Worm (Caenorhabditis elegans) whole organism, young adult: Measurements from ENCODE around the gene srlf-30.

Source experiments
- B0261.1 ChIP-seq: sonication (generic microtip); optimal IDR thresholded peaks from 2 replicates; lab custom pipeline; 2016; ENCODE audit warnings: mild to moderate bottlenecking, missing genetic modification characterization, moderate library complexity, missing compliant biosample characterization
- B0336.3 ChIP-seq: fragments of 200-800 bp; sonication (Bioruptor generic); IDR thresholded peaks from 2 replicates; pipeline ENCODE4 v1.3.6; 2022; ENCODE audit warnings: missing genetic modification characterization, missing compliant biosample characterization
- C06A6.2 ChIP-seq: fragments of 200-800 bp; sonication (Bioruptor generic); conservative IDR thresholded peaks from 2 replicates; pipeline ENCODE4 v1.3.6; 2022; ENCODE audit warnings: missing genetic modification characterization, missing compliant biosample characterization
- F37B4.10 ChIP-seq: fragments of 200-800 bp; sonication (Bioruptor generic); IDR thresholded peaks from 2 replicates; pipeline ENCODE4 v1.3.6; 2022; ENCODE audit warnings: missing genetic modification characterization, missing compliant biosample characterization
- F39B2.1 ChIP-seq: fragments of 200-800 bp; sonication (Bioruptor generic); IDR thresholded peaks from 2 replicates; pipeline ENCODE4 v1.3.6; 2022; ENCODE audit warnings: missing genetic modification reagents, missing genetic modification characterization, missing compliant biosample characterization
- F52B5.7 ChIP-seq: sonication (generic microtip); optimal IDR thresholded peaks from 2 replicates; lab custom pipeline; 2016; ENCODE audit warnings: mild to moderate bottlenecking, missing genetic modification characterization, missing compliant biosample characterization
- F57A8.1 ChIP-seq: fragments of 200-800 bp; sonication (Bioruptor generic); optimal IDR thresholded peaks from 2 replicates; lab custom pipeline; 2018; ENCODE audit warnings: mild to moderate bottlenecking, missing genetic modification characterization, moderate library complexity, missing compliant biosample characterization
- K11D2.4 ChIP-seq: fragments of 200-800 bp; sonication (Bioruptor generic); IDR thresholded peaks from 2 replicates; pipeline ENCODE4 v1.3.6; 2022; ENCODE audit warnings: missing genetic modification reagents, missing genetic modification characterization, missing compliant biosample characterization
- Y79H2A.3 ChIP-seq: fragments of 200-800 bp; sonication (Bioruptor generic); conservative IDR thresholded peaks from 2 replicates; pipeline ENCODE4 v1.3.6; 2022; ENCODE audit warnings: missing genetic modification reagents, missing genetic modification characterization, missing compliant biosample characterization
- Y95B8A.8 ChIP-seq: fragments of 200-800 bp; sonication (Bioruptor generic); IDR thresholded peaks from 2 replicates; pipeline ENCODE4 v1.3.6; 2022; ENCODE audit warnings: missing genetic modification reagents, missing genetic modification characterization, missing compliant biosample characterization
- ZK185.1 ChIP-seq: sonication (generic microtip); optimal IDR thresholded peaks from 2 replicates; lab custom pipeline; 2016; ENCODE audit warnings: mild to moderate bottlenecking, missing genetic modification characterization, missing compliant biosample characterization; ENCODE audit not compliant: poor library complexity, severe bottlenecking
- aptf-3 ChIP-seq: fragments of 200-800 bp; sonication (Bioruptor generic); IDR thresholded peaks from 2 replicates; pipeline ENCODE4 v1.3.6; 2022; ENCODE audit warnings: missing genetic modification characterization, missing compliant biosample characterization
- atf-7 ChIP-seq: sonication (generic microtip); optimal IDR thresholded peaks from 2 replicates; lab custom pipeline; 2017; ENCODE audit warnings: mild to moderate bottlenecking, missing genetic modification characterization, missing compliant biosample characterization
- attf-3 ChIP-seq: fragments of 200-800 bp; sonication (Bioruptor generic); conservative IDR thresholded peaks from 2 replicates; pipeline ENCODE4 v1.3.6; 2022; ENCODE audit warnings: missing genetic modification reagents, missing genetic modification characterization, missing compliant biosample characterization
- ccch-3 ChIP-seq: fragments of 200-800 bp; sonication (Bioruptor generic); optimal IDR thresholded peaks from 2 replicates; lab custom pipeline; 2018; ENCODE audit warnings: mild to moderate bottlenecking, missing genetic modification characterization, missing compliant biosample characterization
- ceh-58 ChIP-seq: fragments of 200-800 bp; sonication (Bioruptor generic); IDR thresholded peaks from 2 replicates; pipeline ENCODE4 v1.3.6; 2022; ENCODE audit warnings: missing genetic modification characterization, missing compliant biosample characterization
- dpl-1 ChIP-seq: fragments of 150-350 bp; optimal IDR thresholded peaks from 2 replicates; lab custom pipeline; 2014; ENCODE audit warnings: missing biosample characterization, missing genetic modification reagents, missing genetic modification characterization
- egrh-3 ChIP-seq: fragments of 200-800 bp; sonication (Bioruptor generic); IDR thresholded peaks from 2 replicates; pipeline ENCODE4 v1.3.6; 2022; ENCODE audit warnings: missing genetic modification reagents, missing genetic modification characterization, missing compliant biosample characterization
- fkh-3 ChIP-seq: sonication (generic microtip); optimal IDR thresholded peaks from 2 replicates; lab custom pipeline; 2016; ENCODE audit warnings: mild to moderate bottlenecking, missing genetic modification characterization, missing compliant biosample characterization
- him-1 ChIP-seq: sonication (generic microtip); optimal IDR thresholded peaks from 2 replicates; lab custom pipeline; 2016; ENCODE audit warnings: missing genotype, missing genetic modification reagents, missing genetic modification characterization, missing compliant biosample characterization
- hmg-1.2 ChIP-seq: fragments of 200-800 bp; sonication (Bioruptor generic); IDR thresholded peaks from 2 replicates; pipeline ENCODE4 v1.3.6; 2022; ENCODE audit warnings: missing genetic modification reagents, missing genetic modification characterization, missing compliant biosample characterization
- hrde-1 ChIP-seq: sonication (generic microtip); optimal IDR thresholded peaks from 2 replicates; lab custom pipeline; 2016; ENCODE audit warnings: missing genetic modification characterization, mild to moderate bottlenecking, missing compliant biosample characterization, moderate library complexity, missing genotype, missing genetic modification reagents, borderline replicate concordance
- lin-26 ChIP-seq: fragments of 200-800 bp; sonication (Bioruptor generic); IDR thresholded peaks from 2 replicates; pipeline ENCODE4 v1.3.6; 2022; ENCODE audit warnings: missing genetic modification reagents, missing genetic modification characterization, missing compliant biosample characterization
- lin-35 ChIP-seq, 3 experiments: fragments of 150-350 bp in 2 of 3; sonication (generic microtip) in 1 of 3; optimal IDR thresholded peaks; 2 replicates each; lab custom pipeline; 2014 to 2018; ENCODE audit warnings: missing biosample characterization in 3 of 3, missing genetic modification characterization in 3 of 3, missing genetic modification reagents in 3 of 3
- lsl-1 ChIP-seq: fragments of 200-800 bp; sonication (Bioruptor generic); optimal IDR thresholded peaks from 2 replicates; lab custom pipeline; 2018; ENCODE audit warnings: mild to moderate bottlenecking, missing genetic modification characterization, moderate library complexity, missing compliant biosample characterization
- madf-6 ChIP-seq: fragments of 200-800 bp; sonication (Bioruptor generic); IDR thresholded peaks from 2 replicates; pipeline ENCODE4 v1.3.6; 2022; ENCODE audit warnings: missing genetic modification reagents, missing genetic modification characterization, missing compliant biosample characterization
- mcd-1 ChIP-seq: fragments of 200-800 bp; sonication (Bioruptor generic); IDR thresholded peaks from 2 replicates; pipeline ENCODE4 v1.3.6; 2022; ENCODE audit warnings: missing genetic modification reagents, missing genetic modification characterization, missing compliant biosample characterization
- mel-28 ChIP-seq: sonication (generic microtip); optimal IDR thresholded peaks from 2 replicates; lab custom pipeline; 2016; ENCODE audit warnings: borderline replicate concordance, mild to moderate bottlenecking, missing genetic modification characterization, missing compliant biosample characterization
- mxl-1 ChIP-seq: sonication (generic microtip); optimal IDR thresholded peaks from 2 replicates; lab custom pipeline; 2016; ENCODE audit warnings: missing genetic modification characterization, missing compliant biosample characterization
- nfya-2 ChIP-seq: fragments of 200-800 bp; sonication (Bioruptor generic); IDR thresholded peaks from 2 replicates; pipeline ENCODE4 v1.3.6; 2022; ENCODE audit warnings: missing genetic modification reagents, missing genetic modification characterization, missing compliant biosample characterization
- nfyb-1 ChIP-seq: fragments of 200-800 bp; sonication (Bioruptor generic); IDR thresholded peaks from 2 replicates; pipeline ENCODE4 v1.3.6; 2022; ENCODE audit warnings: missing genetic modification reagents, missing genetic modification characterization, missing compliant biosample characterization
- rec-8 ChIP-seq, 2 experiments: sonication (generic microtip); optimal IDR thresholded peaks; 2 replicates each; lab custom pipeline; 2016; ENCODE audit warnings: mild to moderate bottlenecking in 2 of 2, missing genetic modification characterization in 2 of 2, missing genetic modification reagents in 2 of 2, missing genotype in 2 of 2, missing biosample characterization in 1 of 2, missing compliant biosample characterization in 1 of 2, moderate library complexity in 1 of 2
- repo-1 ChIP-seq: sonication (generic microtip); optimal IDR thresholded peaks from 2 replicates; lab custom pipeline; 2017; ENCODE audit warnings: mild to moderate bottlenecking, missing genetic modification characterization, missing compliant biosample characterization
- snpc-3.4 ChIP-seq: sonication (generic microtip); optimal IDR thresholded peaks from 2 replicates; lab custom pipeline; 2017; ENCODE audit warnings: missing genetic modification characterization, mild to moderate bottlenecking, missing compliant biosample characterization, antibody characterized with exemption, moderate library complexity, missing genotype, missing genetic modification reagents
- somi-1 ChIP-seq: fragments of 200-800 bp; sonication (Bioruptor generic); optimal IDR thresholded peaks from 2 replicates; lab custom pipeline; 2018; ENCODE audit warnings: mild to moderate bottlenecking, missing genetic modification characterization, missing compliant biosample characterization
- unc-130 ChIP-seq: sonication (generic microtip); optimal IDR thresholded peaks from 2 replicates; lab custom pipeline; 2016; ENCODE audit warnings: missing genetic modification reagents, missing genetic modification characterization, missing compliant biosample characterization
- ztf-22 ChIP-seq: fragments of 200-800 bp; sonication (Bioruptor generic); optimal IDR thresholded peaks from 2 replicates; lab custom pipeline; 2018; ENCODE audit warnings: mild to moderate bottlenecking, missing genetic modification characterization, moderate library complexity, missing compliant biosample characterization
- ztf-28 ChIP-seq: fragments of 200-800 bp; sonication (Bioruptor generic); IDR thresholded peaks from 2 replicates; pipeline ENCODE4 v1.3.6; 2022; ENCODE audit warnings: missing genetic modification reagents, missing genetic modification characterization, missing compliant biosample characterization
- ztf-3 ChIP-seq: fragments of 200-800 bp; sonication (Bioruptor generic); optimal IDR thresholded peaks from 2 replicates; lab custom pipeline; 2018; ENCODE audit warnings: mild to moderate bottlenecking, missing genetic modification characterization, missing compliant biosample characterization
- ztf-6 ChIP-seq: fragments of 200-800 bp; sonication (Bioruptor generic); IDR thresholded peaks from 2 replicates; pipeline ENCODE4 v1.3.6; 2022; ENCODE audit warnings: missing genetic modification reagents, missing genetic modification characterization, missing compliant biosample characterization

The srlf-30 gene

ce11 chrIV:10936906-10937540, 36.8 kb downstream of the srlf-30 start, which contains the start of gene fic-1 (continued):
- TF ChIP-seq rec-8 (tag; optimal IDR thresholded peaks at IDR 0.05; lab: Kevin White, UChicago) (no peak), F57A8.1 (GFP tag; lab: Kevin White, UChicago) (no peak), ztf-6 (GFP tag; lab: Robert Waterston, UW) (no peak), F52B5.7 (tag; lab: Kevin White, UChicago) (no peak), lsl-1 (GFP tag; lab: Kevin White, UChicago) (peak; percentile 86), B0336.3 (no peak), Y79H2A.3 (no peak), lin-35 (GFP tag; optimal IDR thresholded peaks at IDR 0.05; lab: Kevin White, UChicago) (peak in 1 of 3 experiments; percentile 64), unc-130 (no peak), hmg-1.2 (GFP tag; lab: Robert Waterston, UW) (peak; percentile 50; the same call in 1 of the 2 replicates), K11D2.4 (GFP tag; lab: Robert Waterston, UW) (no peak), nfyb-1 (GFP tag; lab: Robert Waterston, UW) (0 out of 2 replicates have a peak, but pooled peaks have one; percentile 41), somi-1 (GFP tag; lab: Kevin White, UChicago) (no peak), nfya-2 (GFP tag; lab: Robert Waterston, UW) (no peak), mcd-1 (GFP tag; lab: Robert Waterston, UW) (no peak), B0261.1 (tag; lab: Kevin White, UChicago) (no peak), mel-28 (tag; lab: Kevin White, UChicago) (no peak), egrh-3 (GFP tag; lab: Robert Waterston, UW) (no peak), dpl-1 (GFP tag; lab: Kevin White, UChicago) (no peak), Y95B8A.8 (GFP tag; lab: Robert Waterston, UW) (no peak), him-1 (tag; lab: Kevin White, UChicago) (no peak), aptf-3 (no peak), ccch-3 (GFP tag; lab: Kevin White, UChicago) (no peak), ceh-58 (GFP tag; lab: Robert Waterston, UW) (no peak), ztf-22 (GFP tag; lab: Kevin White, UChicago) (no peak), C06A6.2 (GFP tag; lab: Robert Waterston, UW) (no peak), hrde-1 (tag; lab: Kevin White, UChicago) (no peak), lin-26 (GFP tag; lab: Robert Waterston, UW) (no peak), ztf-3 (GFP tag; lab: Kevin White, UChicago) (no peak), ZK185.1 (no peak)

ce11 chrIV:10948797-10949196, 48.6 kb downstream of the srlf-30 start, which contains the start of gene Y69E1A.1:
Gene Y69E1A.1, minus strand, starts transcription at chrIV:10948897.
- TF ChIP-seq mxl-1 (tag; lab: Kevin White, UChicago) (no peak), ztf-22 (GFP tag; lab: Kevin White, UChicago) (no peak), Y79H2A.3 (no peak), F57A8.1 (GFP tag; lab: Kevin White, UChicago) (no peak), snpc-3.4 (tag; lab: Kevin White, UChicago) (no peak), ccch-3 (GFP tag; lab: Kevin White, UChicago) (no peak), F37B4.10 (GFP tag; lab: Robert Waterston, UW) (no peak), egrh-3 (GFP tag; lab: Robert Waterston, UW) (no peak), unc-130 (no peak), atf-7 (tag; lab: Kevin White, UChicago) (no peak), madf-6 (GFP tag; lab: Robert Waterston, UW) (no peak), ceh-58 (GFP tag; lab: Robert Waterston, UW) (no peak), repo-1 (tag; lab: Kevin White, UChicago) (no peak), attf-3 (GFP tag; lab: Robert Waterston, UW) (no peak), aptf-3 (no peak), fkh-3 (tag; lab: Kevin White, UChicago) (no peak), F39B2.1 (GFP tag; lab: Robert Waterston, UW) (no peak), ztf-28 (no peak)
- TF ChIP-seq, all 124 proteins: peak for 0
